Worm (Caenorhabditis elegans) whole organism, L2 larva: ENCODE data around the gene dhhc-10.

Experiments used
- F13H6.1 ChIP-seq: sonication (generic microtip); optimal IDR thresholded peaks from 2 replicates; lab custom pipeline; 2016; ENCODE audit warnings: missing genetic modification characterization, missing compliant biosample characterization
- R02D3.7 ChIP-seq: fragments of 150-350 bp; optimal IDR thresholded peaks from 2 replicates; lab custom pipeline; 2014; ENCODE audit warnings: missing biosample characterization, missing genetic modification characterization
- ZK546.5 ChIP-seq: sonication (generic microtip); optimal IDR thresholded peaks from 2 replicates; lab custom pipeline; 2017; ENCODE audit warnings: missing biosample characterization, missing genetic modification characterization
- ceh-16 ChIP-seq: fragments of 150-350 bp; optimal IDR thresholded peaks from 2 replicates; lab custom pipeline; 2014; ENCODE audit warnings: missing biosample characterization, missing genetic modification characterization
- ceh-82 ChIP-seq: fragments of 150-350 bp; optimal IDR thresholded peaks from 2 replicates; lab custom pipeline; 2014; ENCODE audit warnings: missing biosample characterization, missing genetic modification characterization
- crh-2 ChIP-seq: sonication (generic microtip); optimal IDR thresholded peaks from 2 replicates; lab custom pipeline; 2017; ENCODE audit warnings: missing biosample characterization, missing genetic modification characterization
- dmd-4 ChIP-seq: sonication (generic microtip); optimal IDR thresholded peaks from 2 replicates; lab custom pipeline; 2017; ENCODE audit warnings: missing biosample characterization, missing genetic modification characterization
- egl-27 ChIP-seq: sonication (generic microtip); optimal IDR thresholded peaks from 3 replicates; lab custom pipeline; 2017; ENCODE audit warnings: missing biosample characterization, missing genetic modification reagents, missing genetic modification characterization
- elt-1 ChIP-seq: fragments of 150-350 bp; optimal IDR thresholded peaks from 2 replicates; lab custom pipeline; 2014; ENCODE audit warnings: missing biosample characterization, missing genetic modification characterization
- elt-3 ChIP-seq: sonication (generic microtip); optimal IDR thresholded peaks from 2 replicates; lab custom pipeline; 2017; ENCODE audit warnings: missing biosample characterization, missing genetic modification characterization
- lin-11 ChIP-seq: fragments of 150-350 bp; sonication (generic microtip); optimal IDR thresholded peaks from 2 replicates; lab custom pipeline; 2014; ENCODE audit warnings: missing biosample characterization, missing genetic modification characterization, inconsistent platforms, mixed read lengths
- lin-13 ChIP-seq: fragments of 150-350 bp; optimal IDR thresholded peaks from 2 replicates; lab custom pipeline; 2014; ENCODE audit warnings: missing biosample characterization, missing genetic modification reagents, missing genetic modification characterization
- lsy-2 ChIP-seq, 2 experiments: fragments of 150-350 bp in 1 of 2; sonication (generic microtip) in 1 of 2; optimal IDR thresholded peaks; 2 replicates each; lab custom pipeline; 2014 to 2017; ENCODE audit warnings: missing biosample characterization in 2 of 2, missing genetic modification characterization in 2 of 2
- mab-5 ChIP-seq: fragments of 150-350 bp; optimal IDR thresholded peaks from 2 replicates; lab custom pipeline; 2014; ENCODE audit warnings: missing biosample characterization, missing genetic modification characterization
- mbf-1 ChIP-seq: sonication (generic microtip); optimal IDR thresholded peaks from 2 replicates; lab custom pipeline; 2017; ENCODE audit warnings: missing biosample characterization, missing genetic modification characterization
- mdl-1 ChIP-seq, 2 experiments: fragments of 150-350 bp in 1 of 2; sonication (generic microtip) in 1 of 2; optimal IDR thresholded peaks; 2 replicates each; lab custom pipeline; 2017; ENCODE audit warnings: missing biosample characterization in 2 of 2, missing genetic modification characterization in 2 of 2
- nhr-11 ChIP-seq: fragments of 150-350 bp; optimal IDR thresholded peaks from 2 replicates; lab custom pipeline; 2014; ENCODE audit warnings: missing biosample characterization, missing genetic modification characterization
- nhr-12 ChIP-seq: fragments of 150-350 bp; optimal IDR thresholded peaks from 2 replicates; lab custom pipeline; 2014; ENCODE audit warnings: missing biosample characterization, missing genetic modification characterization
- nhr-129 ChIP-seq: fragments of 150-350 bp; optimal IDR thresholded peaks from 2 replicates; lab custom pipeline; 2014; ENCODE audit warnings: missing biosample characterization, missing genetic modification characterization
- nhr-21 ChIP-seq: fragments of 150-350 bp; optimal IDR thresholded peaks from 2 replicates; lab custom pipeline; 2014; ENCODE audit warnings: missing biosample characterization, missing genetic modification characterization
- nhr-23 ChIP-seq: fragments of 150-350 bp; optimal IDR thresholded peaks from 2 replicates; lab custom pipeline; 2014; ENCODE audit warnings: missing biosample characterization, missing genetic modification reagents, missing genetic modification characterization
- nhr-25 ChIP-seq: fragments of 150-350 bp; sonication (generic microtip); optimal IDR thresholded peaks from 3 replicates; lab custom pipeline; 2014; ENCODE audit warnings: missing biosample characterization, missing genetic modification characterization
- nhr-6 ChIP-seq: fragments of 150-350 bp; optimal IDR thresholded peaks from 2 replicates; lab custom pipeline; 2014; ENCODE audit warnings: missing biosample characterization, missing genetic modification characterization
- peb-1 ChIP-seq: fragments of 150-350 bp; optimal IDR thresholded peaks from 2 replicates; lab custom pipeline; 2014; ENCODE audit warnings: missing biosample characterization, missing genetic modification characterization
- sem-4 ChIP-seq: fragments of 150-350 bp; optimal IDR thresholded peaks from 2 replicates; lab custom pipeline; 2014; ENCODE audit warnings: missing biosample characterization, missing genetic modification reagents, missing genetic modification characterization
- skn-1 ChIP-seq: sonication (generic microtip); optimal IDR thresholded peaks from 2 replicates; lab custom pipeline; 2017; ENCODE audit warnings: missing biosample characterization, missing genetic modification characterization
- sma-9 ChIP-seq, 2 experiments: fragments of 150-350 bp in 1 of 2; sonication (generic microtip) in 1 of 2; optimal IDR thresholded peaks; 2 replicates each; lab custom pipeline; 2014 to 2016; ENCODE audit warnings: missing genetic modification characterization in 2 of 2, mild to moderate bottlenecking in 1 of 2, missing biosample characterization in 1 of 2, missing compliant biosample characterization in 1 of 2, missing genetic modification reagents in 1 of 2, moderate library complexity in 1 of 2
- unc-62 ChIP-seq: fragments of 150-350 bp; optimal IDR thresholded peaks from 2 replicates; lab custom pipeline; 2014; ENCODE audit warnings: missing biosample characterization, missing genetic modification reagents, missing genetic modification characterization
- ztf-1 ChIP-seq: fragments of 200-800 bp; sonication (Bioruptor generic); conservative IDR thresholded peaks from 2 replicates; pipeline ENCODE4 v1.3.6; 2022; ENCODE audit warnings: missing genetic modification characterization, missing compliant biosample characterization
- ztf-11 ChIP-seq: sonication (generic microtip); optimal IDR thresholded peaks from 2 replicates; lab custom pipeline; 2017; ENCODE audit warnings: missing biosample characterization, missing genetic modification characterization
- ztf-4 ChIP-seq: fragments of 150-350 bp; optimal IDR thresholded peaks from 2 replicates; lab custom pipeline; 2014; ENCODE audit warnings: missing biosample characterization, missing genetic modification characterization

Gene dhhc-10

DNA sequence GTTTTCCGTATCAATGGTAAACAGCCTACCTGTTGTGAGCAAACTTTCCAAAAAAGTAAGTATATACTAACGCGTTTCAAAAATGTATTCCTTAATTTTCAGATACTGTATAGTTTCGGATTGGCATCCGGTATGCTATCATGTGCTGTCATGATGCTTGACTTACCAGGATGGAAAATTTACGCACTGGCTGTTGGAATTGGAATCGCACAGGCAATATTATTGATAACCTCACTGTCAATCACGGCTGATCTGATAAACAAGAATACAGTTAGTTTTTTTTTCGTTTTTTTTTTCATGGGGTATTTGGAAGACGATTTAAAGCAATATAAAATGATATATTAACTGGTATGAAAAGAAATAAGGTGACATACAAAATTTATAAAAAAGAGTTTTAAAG lies 35.1 kb upstream of the dhhc-10 start:
- no peak for TF ChIP-seq nhr-23 (tag; lab: Kevin White, UChicago)

DNA sequence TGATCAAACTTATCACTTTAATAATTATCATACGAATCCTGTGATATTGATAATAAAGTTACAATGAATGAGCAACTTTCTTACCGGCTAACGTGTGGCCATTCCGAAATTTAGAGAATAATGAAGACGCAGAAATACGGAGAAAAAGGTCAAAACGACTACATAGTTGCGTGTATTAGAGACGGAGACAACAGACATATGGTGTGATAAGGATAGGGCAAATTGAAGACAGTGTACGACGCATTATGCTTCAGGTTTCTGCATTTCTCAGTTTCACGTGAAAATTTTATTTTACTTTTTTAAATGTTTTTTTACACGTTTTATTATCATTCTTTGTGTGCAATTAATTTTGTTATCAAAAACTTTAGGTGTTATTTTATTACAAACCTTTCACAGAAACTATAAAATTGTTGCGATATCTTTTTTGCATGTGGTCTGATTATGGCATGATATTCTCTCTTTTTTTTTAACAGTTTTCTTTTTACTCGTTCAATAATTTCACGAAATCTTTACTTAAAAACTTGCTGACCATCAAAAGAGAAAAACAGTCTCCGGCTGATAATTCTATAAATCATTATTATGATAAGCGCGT lies 33.7 kb upstream of the dhhc-10 start, which contains the start of gene tmem-135:
TSS of gene tmem-135 (plus strand) at position 542 of the 592 bp plus-strand sequence.
- peak; percentile 26 for TF ChIP-seq sma-9 (GFP tag; optimal IDR thresholded peaks at IDR 0.05; lab: Kevin White, UChicago)
- TF ChIP-seq sma-9 (tag; optimal IDR thresholded peaks at IDR 0.05; lab: Kevin White, UChicago) = no peak
- TF ChIP-seq nhr-21 (tag; lab: Kevin White, UChicago) = no peak
- TF ChIP-seq, all 48 proteins: peak for 1

DNA sequence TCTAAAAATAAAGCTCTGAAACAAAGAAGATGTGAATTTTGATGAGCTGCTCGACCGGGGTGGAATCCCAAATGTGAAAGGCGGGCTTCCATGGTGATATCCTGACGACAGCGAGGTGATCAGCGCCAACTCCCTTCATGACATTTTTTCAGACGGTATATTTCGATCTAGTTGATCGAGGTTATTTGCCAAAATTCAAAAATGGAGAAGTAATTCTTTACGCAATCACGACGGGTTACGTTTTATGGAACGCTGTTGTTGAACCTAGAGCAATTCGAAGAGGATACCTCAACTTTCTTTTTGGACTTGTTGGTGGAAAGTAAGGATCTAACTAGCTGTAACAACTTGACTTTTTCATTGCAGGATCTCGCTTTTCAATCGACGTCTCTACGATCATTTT lies 30.3 kb upstream of the dhhc-10 start:
- TF ChIP-seq mbf-1 (tag; lab: Kevin White, UChicago) (no peak), unc-62 (GFP tag; lab: Kevin White, UChicago) (no peak), nhr-25 (tag; lab: Kevin White, UChicago) (no peak), mab-5 (no peak), skn-1 (tag; lab: Kevin White, UChicago) (no peak), ZK546.5 (tag; lab: Kevin White, UChicago) (no peak), ztf-1 (no peak), ztf-11 (tag; lab: Kevin White, UChicago) (no peak), ceh-16 (tag; lab: Kevin White, UChicago) (no peak), peb-1 (tag; lab: Kevin White, UChicago) (no peak), mdl-1 (tag; optimal IDR thresholded peaks at IDR 0.05; lab: Kevin White, UChicago) (no peak), ztf-4 (no peak), lin-11 (tag; lab: Kevin White, UChicago) (no peak), lin-13 (GFP tag; lab: Kevin White, UChicago) (no peak)

DNA sequence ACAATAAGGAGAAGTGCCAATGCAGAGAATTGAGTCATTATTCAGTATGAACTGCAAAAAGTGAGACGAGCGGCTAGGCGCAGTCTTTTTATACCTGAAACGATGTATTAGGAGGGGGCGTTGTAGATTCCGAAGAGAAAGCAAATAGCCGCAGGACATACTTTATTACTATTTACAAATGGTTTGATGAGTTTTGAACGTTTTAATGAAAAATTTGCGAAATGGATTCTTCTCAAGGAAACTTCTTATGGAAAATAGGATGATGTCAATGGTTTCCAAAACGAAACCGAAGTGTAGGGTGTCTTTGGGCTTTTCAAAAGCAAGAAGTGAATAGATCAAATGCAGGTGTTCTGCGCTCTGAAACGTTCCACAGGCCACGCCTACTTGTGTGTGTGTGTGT lies 28.9 kb upstream of the dhhc-10 start, which contains the start of gene flp-11:
TSS of gene flp-11 (minus strand) at position 101 of the 400 bp plus-strand sequence.
- TF ChIP-seq sma-9 (GFP tag; optimal IDR thresholded peaks at IDR 0.05; lab: Kevin White, UChicago) (no peak), sma-9 (tag; optimal IDR thresholded peaks at IDR 0.05; lab: Kevin White, UChicago) (no peak), lin-13 (GFP tag; lab: Kevin White, UChicago) (no peak), nhr-6 (tag; lab: Kevin White, UChicago) (no peak), nhr-129 (tag; lab: Kevin White, UChicago) (no peak), sem-4 (no peak), mdl-1 (tag; optimal IDR thresholded peaks at IDR 0.05; lab: Kevin White, UChicago) (no peak), elt-3 (tag; lab: Kevin White, UChicago) (no peak), ztf-4 (no peak), dmd-4 (tag; lab: Kevin White, UChicago) (no peak), nhr-21 (tag; lab: Kevin White, UChicago) (no peak), mbf-1 (tag; lab: Kevin White, UChicago) (no peak), R02D3.7 (tag; lab: Kevin White, UChicago) (no peak), ceh-82 (tag; lab: Kevin White, UChicago) (no peak), elt-1 (tag; lab: Kevin White, UChicago) (no peak), nhr-12 (no peak)
- TF ChIP-seq, all 48 proteins: peak for 0

DNA sequence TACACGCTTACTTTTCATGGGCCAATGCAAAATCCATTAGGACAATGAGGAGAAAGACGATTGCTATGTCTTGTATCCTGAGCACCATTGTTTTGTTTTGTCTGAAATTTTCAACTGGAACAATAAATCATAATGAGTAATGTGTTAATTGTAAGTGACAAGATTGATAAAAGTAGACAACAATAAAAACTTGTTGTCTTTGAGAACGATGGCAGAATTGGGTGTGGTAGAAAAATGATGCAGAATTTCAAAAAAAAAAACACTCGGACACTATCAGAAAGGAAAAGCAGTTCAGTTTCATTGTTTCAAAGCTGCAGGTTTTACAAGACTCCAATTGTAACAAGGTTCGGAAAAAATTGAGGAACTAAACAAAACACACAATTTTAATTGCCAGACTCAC lies 24.4 kb upstream of the dhhc-10 start, which contains the start of gene K02G10.15:
TSS of gene K02G10.15 (minus strand) at position 101 of the 400 bp plus-strand sequence.
- TF ChIP-seq F13H6.1 (tag; lab: Kevin White, UChicago) (no peak), mdl-1 (tag; optimal IDR thresholded peaks at IDR 0.05; lab: Kevin White, UChicago) (no peak), egl-27 (tag; lab: Kevin White, UChicago) (no peak), peb-1 (tag; lab: Kevin White, UChicago) (no peak), ZK546.5 (tag; lab: Kevin White, UChicago) (no peak), lin-11 (tag; lab: Kevin White, UChicago) (no peak), crh-2 (tag; lab: Kevin White, UChicago) (no peak), ceh-16 (tag; lab: Kevin White, UChicago) (no peak), R02D3.7 (tag; lab: Kevin White, UChicago) (no peak), ztf-4 (no peak), nhr-25 (tag; lab: Kevin White, UChicago) (no peak), mbf-1 (tag; lab: Kevin White, UChicago) (no peak), lsy-2 (tag; optimal IDR thresholded peaks at IDR 0.05; lab: Kevin White, UChicago) (no peak), nhr-11 (no peak), nhr-129 (tag; lab: Kevin White, UChicago) (no peak)
